Fruit fly (Drosophila melanogaster) whole organism, prepupa: ENCODE data around the gene CG2147.

ENCODE experiments used
- Blimp-1 ChIP-seq: fragments of 200-800 bp; sonication (Bioruptor generic); optimal IDR thresholded peaks from 3 replicates; lab custom pipeline; 2017; ENCODE audit warnings: missing biosample characterization, missing genetic modification characterization, mild to moderate bottlenecking, moderate library complexity, missing genetic modification reagents
- CG10631 ChIP-seq: fragments of 200-800 bp; sonication (Bioruptor generic); optimal IDR thresholded peaks from 2 replicates; lab custom pipeline; 2016; ENCODE audit warnings: missing biosample characterization, missing genetic modification characterization
- CG10669 ChIP-seq: fragments of 200-800 bp; sonication (Bioruptor generic); optimal IDR thresholded peaks from 3 replicates; lab custom pipeline; 2018; ENCODE audit warnings: missing biosample characterization, mild to moderate bottlenecking, missing genetic modification characterization, moderate library complexity
- CG11294 ChIP-seq: fragments of 200-800 bp; sonication (Bioruptor generic); IDR thresholded peaks from 2 replicates; pipeline ENCODE4 v1.3.6; 2022; ENCODE audit warnings: missing biosample characterization, missing genetic modification characterization
- CG11902 ChIP-seq: fragments of 200-800 bp; sonication (Bioruptor generic); optimal IDR thresholded peaks from 3 replicates; lab custom pipeline; 2016; ENCODE audit warnings: missing biosample characterization, missing genetic modification characterization
- CG15336 ChIP-seq: fragments of 200-800 bp; sonication (Bioruptor generic); IDR thresholded peaks from 2 replicates; pipeline ENCODE4 v1.3.6; 2022; ENCODE audit warnings: missing biosample characterization, missing genetic modification characterization
- CG1621 ChIP-seq: fragments of 200-800 bp; sonication (Bioruptor generic); optimal IDR thresholded peaks from 3 replicates; lab custom pipeline; 2018; ENCODE audit warnings: missing biosample characterization, mild to moderate bottlenecking, missing genetic modification characterization
- CG16779 ChIP-seq: fragments of 200-800 bp; sonication (Bioruptor generic); optimal IDR thresholded peaks from 3 replicates; lab custom pipeline; 2017; ENCODE audit warnings: missing biosample characterization, mild to moderate bottlenecking, missing genetic modification characterization
- CG3032 ChIP-seq: fragments of 200-800 bp; optimal IDR thresholded peaks from 2 replicates; lab custom pipeline; 2019; ENCODE audit warnings: missing biosample characterization, mild to moderate bottlenecking, missing genetic modification characterization, moderate library complexity
- CG31627 ChIP-seq: fragments of 200-800 bp; sonication (Bioruptor generic); optimal IDR thresholded peaks from 3 replicates; lab custom pipeline; 2016; ENCODE audit warnings: missing biosample characterization, missing genetic modification characterization
- CG32006 ChIP-seq: fragments of 200-800 bp; sonication (Bioruptor generic); optimal IDR thresholded peaks from 3 replicates; lab custom pipeline; 2017; ENCODE audit warnings: missing biosample characterization, mild to moderate bottlenecking, missing genetic modification characterization
- CG34406 ChIP-seq: fragments of 200-800 bp; sonication (Bioruptor generic); optimal IDR thresholded peaks from 3 replicates; lab custom pipeline; 2016; ENCODE audit warnings: missing biosample characterization, missing genetic modification characterization
- CG3919 ChIP-seq: fragments of 200-800 bp; sonication (Bioruptor generic); optimal IDR thresholded peaks from 3 replicates; lab custom pipeline; 2016; ENCODE audit warnings: missing biosample characterization, missing genetic modification characterization
- CG4318 ChIP-seq: fragments of 200-800 bp; sonication (Bioruptor generic); optimal IDR thresholded peaks from 3 replicates; lab custom pipeline; 2017; ENCODE audit warnings: missing biosample characterization, mild to moderate bottlenecking, missing genetic modification characterization
- CG6276 ChIP-seq: fragments of 200-800 bp; sonication (Bioruptor generic); optimal IDR thresholded peaks from 2 replicates; lab custom pipeline; 2017; ENCODE audit warnings: missing biosample characterization, mild to moderate bottlenecking, missing genetic modification characterization
- CG6792 ChIP-seq: fragments of 200-800 bp; sonication (Bioruptor generic); optimal IDR thresholded peaks from 3 replicates; lab custom pipeline; 2016; ENCODE audit warnings: missing biosample characterization, missing genetic modification characterization
- CG6808 ChIP-seq: fragments of 200-800 bp; sonication (Bioruptor generic); optimal IDR thresholded peaks from 3 replicates; lab custom pipeline; 2017; ENCODE audit warnings: missing biosample characterization, missing genetic modification characterization, mild to moderate bottlenecking, moderate library complexity, missing genetic modification reagents
- CG6854 ChIP-seq: fragments of 200-800 bp; sonication (Bioruptor generic); optimal IDR thresholded peaks from 2 replicates; lab custom pipeline; 2017; ENCODE audit warnings: missing biosample characterization, mild to moderate bottlenecking, missing genetic modification characterization
- CG7368 ChIP-seq: fragments of 200-800 bp; sonication (Bioruptor generic); optimal IDR thresholded peaks from 3 replicates; lab custom pipeline; 2016; ENCODE audit warnings: missing biosample characterization, missing genetic modification characterization
- CG8119 ChIP-seq: fragments of 200-800 bp; sonication (Bioruptor generic); IDR thresholded peaks from 3 replicates; pipeline ENCODE4 v1.3.6; 2022; ENCODE audit warnings: missing biosample characterization, missing genetic modification characterization
- CG8319 ChIP-seq: fragments of 200-800 bp; sonication (Bioruptor generic); optimal IDR thresholded peaks from 3 replicates; lab custom pipeline; 2016; ENCODE audit warnings: missing biosample characterization, missing genetic modification characterization
- CG9139 ChIP-seq: fragments of 200-800 bp; sonication (Bioruptor generic); optimal IDR thresholded peaks from 3 replicates; lab custom pipeline; 2017; ENCODE audit warnings: missing biosample characterization, mild to moderate bottlenecking, missing genetic modification characterization
- Eip78C ChIP-seq: fragments of 200-800 bp; sonication (Bioruptor generic); peaks from one replicate; lab custom pipeline; 2016; ENCODE audit warnings: missing biosample characterization, missing genetic modification characterization
- Eip93F ChIP-seq: fragments of 200-800 bp; sonication (Bioruptor generic); optimal IDR thresholded peaks from 2 replicates; lab custom pipeline; 2016; ENCODE audit warnings: missing biosample characterization, mild to moderate bottlenecking, missing genetic modification characterization
- Ets96B ChIP-seq: fragments of 200-800 bp; optimal IDR thresholded peaks from 2 replicates; lab custom pipeline; 2019; ENCODE audit warnings: missing biosample characterization, mild to moderate bottlenecking, missing genetic modification characterization, moderate library complexity
- Gug ChIP-seq: fragments of 200-800 bp; sonication (Bioruptor generic); IDR thresholded peaks from 2 replicates; pipeline ENCODE4 v1.3.6; 2022; ENCODE audit warnings: missing biosample characterization, missing genetic modification characterization
- Hr38 ChIP-seq: sonication (Bioruptor generic); optimal IDR thresholded peaks from 2 replicates; lab custom pipeline; 2016; ENCODE audit warnings: missing biosample characterization, missing genetic modification characterization
- Hr39 ChIP-seq: fragments of 200-800 bp; sonication (Bioruptor generic); optimal IDR thresholded peaks from 2 replicates; lab custom pipeline; 2016; ENCODE audit warnings: missing biosample characterization, missing genetic modification characterization
- Hr4 ChIP-seq: fragments of 200-800 bp; sonication (Bioruptor generic); optimal IDR thresholded peaks from 3 replicates; lab custom pipeline; 2016; ENCODE audit warnings: missing biosample characterization, missing genetic modification characterization
- Lpt ChIP-seq: fragments of 200-800 bp; sonication (Bioruptor generic); optimal IDR thresholded peaks from 3 replicates; lab custom pipeline; 2016; ENCODE audit warnings: missing biosample characterization, missing genetic modification characterization
- Met ChIP-seq: fragments of 200-800 bp; sonication (Bioruptor generic); optimal IDR thresholded peaks from 3 replicates; lab custom pipeline; 2016; ENCODE audit warnings: missing biosample characterization, missing genetic modification characterization
- OdsH ChIP-seq: fragments of 200-800 bp; sonication (Bioruptor generic); optimal IDR thresholded peaks from 3 replicates; lab custom pipeline; 2016; ENCODE audit warnings: missing biosample characterization, missing genetic modification characterization
- Smox ChIP-seq: fragments of 200-800 bp; sonication (Bioruptor generic); optimal IDR thresholded peaks from 3 replicates; lab custom pipeline; 2016; ENCODE audit warnings: missing biosample characterization, missing genetic modification characterization
- Sox14 ChIP-seq: fragments of 200-800 bp; sonication (Bioruptor generic); optimal IDR thresholded peaks from 3 replicates; lab custom pipeline; 2016; ENCODE audit warnings: missing biosample characterization, missing genetic modification characterization
- Sox15 ChIP-seq: fragments of 200-800 bp; sonication (Bioruptor generic); optimal IDR thresholded peaks from 3 replicates; lab custom pipeline; 2016; ENCODE audit warnings: missing biosample characterization, missing genetic modification characterization
- achi ChIP-seq: fragments of 200-800 bp; sonication (Bioruptor generic); optimal IDR thresholded peaks from 3 replicates; lab custom pipeline; 2016; ENCODE audit warnings: missing biosample characterization, missing genetic modification characterization
- acj6 ChIP-seq: fragments of 200-800 bp; sonication (Bioruptor generic); optimal IDR thresholded peaks from 3 replicates; lab custom pipeline; 2016; ENCODE audit warnings: missing biosample characterization, missing genetic modification characterization
- cyc ChIP-seq: fragments of 200-800 bp; sonication (Bioruptor generic); optimal IDR thresholded peaks from 3 replicates; lab custom pipeline; 2016; ENCODE audit warnings: missing biosample characterization, missing genetic modification characterization
- dac ChIP-seq: fragments of 200-800 bp; sonication (Bioruptor generic); optimal IDR thresholded peaks from 2 replicates; lab custom pipeline; 2017; ENCODE audit warnings: missing biosample characterization, mild to moderate bottlenecking, missing genetic modification characterization
- eg ChIP-seq: fragments of 200-800 bp; sonication (Bioruptor generic); IDR thresholded peaks from 3 replicates; pipeline ENCODE4 v1.3.6; 2022; ENCODE audit warnings: missing biosample characterization, missing genetic modification characterization
- esn ChIP-seq: fragments of 200-800 bp; sonication (Bioruptor generic); optimal IDR thresholded peaks from 2 replicates; lab custom pipeline; 2016; ENCODE audit warnings: missing biosample characterization, mild to moderate bottlenecking, missing genetic modification characterization, moderate library complexity
- fd59A ChIP-seq: fragments of 200-800 bp; sonication (Bioruptor generic); optimal IDR thresholded peaks from 2 replicates; lab custom pipeline; 2017; ENCODE audit warnings: missing biosample characterization, mild to moderate bottlenecking, missing genetic modification characterization, missing genetic modification reagents
- fd85E ChIP-seq: fragments of 200-800 bp; sonication (Bioruptor generic); optimal IDR thresholded peaks from 3 replicates; lab custom pipeline; 2016; ENCODE audit warnings: missing biosample characterization, missing genetic modification characterization
- fkh ChIP-seq: fragments of 200-800 bp; sonication (Bioruptor generic); optimal IDR thresholded peaks from 3 replicates; lab custom pipeline; 2017; ENCODE audit warnings: missing biosample characterization, mild to moderate bottlenecking, missing genetic modification characterization, moderate library complexity
- lz ChIP-seq: fragments of 200-800 bp; sonication (Bioruptor generic); optimal IDR thresholded peaks from 3 replicates; lab custom pipeline; 2016; ENCODE audit warnings: missing biosample characterization, missing genetic modification characterization
- net ChIP-seq: fragments of 200-800 bp; sonication (Bioruptor generic); optimal IDR thresholded peaks from 3 replicates; lab custom pipeline; 2016; ENCODE audit warnings: missing biosample characterization, missing genetic modification characterization
- pdm3 ChIP-seq: fragments of 200-800 bp; sonication (Bioruptor generic); optimal IDR thresholded peaks from 3 replicates; lab custom pipeline; 2016; ENCODE audit warnings: missing biosample characterization, missing genetic modification characterization
- salr ChIP-seq, 2 experiments: fragments of 200-800 bp; sonication (Bioruptor generic); optimal IDR thresholded peaks; 3 replicates each; lab custom pipeline; 2016 to 2018; ENCODE audit warnings: missing biosample characterization in 2 of 2, missing genetic modification characterization in 2 of 2, mild to moderate bottlenecking in 1 of 2
- spab ChIP-seq: fragments of 200-800 bp; sonication (Bioruptor generic); optimal IDR thresholded peaks from 2 replicates; lab custom pipeline; 2017; ENCODE audit warnings: missing biosample characterization, mild to moderate bottlenecking, missing genetic modification characterization, missing genetic modification reagents
- ss ChIP-seq, 2 experiments: fragments of 200-800 bp; sonication (Bioruptor generic); optimal IDR thresholded peaks; 2 replicates in 1 of 2; 3 replicates in 1 of 2; lab custom pipeline; 2017 to 2018; ENCODE audit warnings: mild to moderate bottlenecking in 2 of 2, missing biosample characterization in 2 of 2, missing genetic modification characterization in 2 of 2, moderate library complexity in 1 of 2
- svp ChIP-seq: fragments of 200-800 bp; sonication (Bioruptor generic); peaks from one replicate; lab custom pipeline; 2016; ENCODE audit warnings: missing biosample characterization, missing genetic modification characterization
- topi ChIP-seq: fragments of 200-800 bp; sonication (Bioruptor generic); optimal IDR thresholded peaks from 3 replicates; lab custom pipeline; 2016; ENCODE audit warnings: missing biosample characterization, missing genetic modification characterization

Gene CG2147

DNA sequence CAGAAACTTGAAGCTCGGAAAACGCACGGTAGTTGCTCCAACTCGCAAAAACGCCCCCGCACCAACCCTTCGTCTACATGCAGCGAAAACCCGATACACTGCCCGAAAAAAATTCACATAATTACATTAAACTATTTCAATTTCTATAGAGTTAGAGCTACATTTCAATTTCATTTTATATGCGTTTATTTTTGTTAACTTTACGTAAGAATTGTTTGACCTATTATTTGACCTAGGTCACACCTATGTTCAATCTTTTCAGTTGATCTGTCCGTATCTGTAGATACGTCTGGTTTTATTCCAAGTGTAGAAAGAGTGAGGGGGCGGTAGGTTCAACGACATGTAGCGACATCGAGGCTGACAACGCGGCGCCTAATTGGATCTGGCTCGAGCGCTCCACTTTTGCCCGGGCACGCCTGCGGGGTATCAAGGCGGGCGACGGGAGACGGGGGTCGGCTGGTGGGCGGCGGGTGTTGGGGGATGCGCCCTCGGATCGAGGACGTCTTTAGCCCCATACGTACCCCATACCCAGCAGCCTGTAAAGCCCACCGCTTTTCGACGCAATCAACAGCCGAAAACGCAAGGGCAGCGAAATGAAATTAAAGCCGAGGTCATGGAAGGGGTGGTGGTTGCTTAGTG is 37.6 kb upstream of the CG2147 start:
- peak; percentile 40 for TF ChIP-seq Met
- no peak for TF ChIP-seq CG34406 (GFP tag; lab: Kevin White, UChicago)
- peak; percentile 19 for TF ChIP-seq Ets96B (tag; lab: Kevin White, UChicago)
- TF ChIP-seq Hr39 (GFP tag; lab: Kevin White, UChicago): peak; percentile 11
- peak; percentile 46; the same call in 2 of the 3 replicates for TF ChIP-seq CG8119 (GFP tag; lab: Robert Waterston, UW)
- TF ChIP-seq CG10669: peak; percentile 37
- peak; percentile 35; the same call in 1 of the 3 replicates for TF ChIP-seq eg
- peak; percentile 34 for TF ChIP-seq CG6792 (GFP tag; lab: Kevin White, UChicago)
- peak; percentile 47; the same call in 1 of the 2 replicates for TF ChIP-seq CG11294 (GFP tag; lab: Robert Waterston, UW)
- no peak for TF ChIP-seq Lpt
- peak; percentile 79 for TF ChIP-seq Eip78C (GFP tag; lab: Kevin White, UChicago)
- peak; percentile 32 for TF ChIP-seq Hr4 (GFP tag; lab: Kevin White, UChicago)
- TF ChIP-seq CG6808 (GFP tag; lab: Kevin White, UChicago): no peak
- TF ChIP-seq CG4318: no peak
- peak; percentile 39; the same call in 1 of the 2 replicates for TF ChIP-seq Gug
- peak; percentile 21 for TF ChIP-seq lz (GFP tag; lab: Kevin White, UChicago)
- no peak for TF ChIP-seq fd85E (GFP tag; lab: Kevin White, UChicago)
- TF ChIP-seq Hr38 (GFP tag; lab: Kevin White, UChicago): no peak
- no peak for TF ChIP-seq Eip93F (GFP tag; lab: Kevin White, UChicago)
- TF ChIP-seq CG6854 (GFP tag; lab: Kevin White, UChicago): no peak
- no peak for TF ChIP-seq CG8319
- TF ChIP-seq CG6276 (GFP tag; lab: Kevin White, UChicago): peak; percentile 35
- peak; percentile 44 for TF ChIP-seq pdm3
- no peak for TF ChIP-seq Blimp-1 (GFP tag; lab: Kevin White, UChicago)
- TF ChIP-seq salr (GFP tag; optimal IDR thresholded peaks at IDR 0.05; lab: Kevin White, UChicago): no peak
- TF ChIP-seq CG1621 (tag; lab: Kevin White, UChicago): no peak
- TF ChIP-seq CG11902: no peak
- TF ChIP-seq esn (GFP tag; lab: Kevin White, UChicago): peak; percentile 24
- peak; percentile 18 for TF ChIP-seq achi (GFP tag; lab: Kevin White, UChicago)
- peak; percentile 5 for TF ChIP-seq CG9139
- no peak for TF ChIP-seq CG3032 (tag; lab: Kevin White, UChicago)
- TF ChIP-seq Sox15: no peak
- no peak for TF ChIP-seq fkh (GFP tag; lab: Kevin White, UChicago)
- TF ChIP-seq fd59A (GFP tag; lab: Kevin White, UChicago): no peak
- TF ChIP-seq CG32006 (GFP tag; lab: Kevin White, UChicago): peak; percentile 53
- no peak for TF ChIP-seq dac (GFP tag; lab: Kevin White, UChicago)
- TF ChIP-seq OdsH (GFP tag; lab: Kevin White, UChicago): peak; percentile 27
- no peak for TF ChIP-seq CG7368
- no peak for TF ChIP-seq cyc (GFP tag; lab: Kevin White, UChicago)
- TF ChIP-seq CG16779 (tag; lab: Kevin White, UChicago): no peak
- TF ChIP-seq CG31627 (GFP tag; lab: Kevin White, UChicago): peak; percentile 24
- no peak for TF ChIP-seq spab (GFP tag; lab: Kevin White, UChicago)
- TF ChIP-seq svp (GFP tag; lab: Kevin White, UChicago): peak; percentile 66
- TF ChIP-seq CG3919 (GFP tag; lab: Kevin White, UChicago): peak; percentile 35
- TF ChIP-seq CG10631 (GFP tag; lab: Kevin White, UChicago): peak; percentile 17
- peak; percentile 1 for TF ChIP-seq net (GFP tag; lab: Kevin White, UChicago)
- TF ChIP-seq acj6: peak; percentile 5
- peak; percentile 26 for TF ChIP-seq topi (GFP tag; lab: Kevin White, UChicago)
- TF ChIP-seq ss (GFP tag; optimal IDR thresholded peaks at IDR 0.05; lab: Kevin White, UChicago): peak in 1 of 2 experiments; percentile 12
- peak; percentile 10 for TF ChIP-seq Sox14 (GFP tag; lab: Kevin White, UChicago)
- TF ChIP-seq CG15336: peak; percentile 43
- no peak for TF ChIP-seq Smox (GFP tag; lab: Kevin White, UChicago)
